Fruit fly (Drosophila melanogaster) whole organism, embryonic: Measurements from ENCODE around the gene CG31805.

ENCODE experiments used
- Antp ChIP-seq: fragments of 200-800 bp; sonication (Bioruptor generic); optimal IDR thresholded peaks from 3 replicates; lab custom pipeline; 2016; ENCODE audit warnings: missing biosample characterization, missing genetic modification characterization
- Atf6 ChIP-seq: fragments of 200-800 bp; sonication (Bioruptor generic); IDR thresholded peaks from 2 replicates; pipeline ENCODE4 v1.3.6; 2022; ENCODE audit warnings: missing biosample characterization, missing genetic modification characterization
- C15 ChIP-seq: fragments of 200-800 bp; sonication (Bioruptor generic); IDR thresholded peaks from 3 replicates; pipeline ENCODE4 v1.3.6; 2022; ENCODE audit warnings: missing biosample characterization, missing genetic modification characterization
- CG10274 ChIP-seq: fragments of 200-800 bp; sonication (Bioruptor generic); optimal IDR thresholded peaks from 3 replicates; lab custom pipeline; 2017; ENCODE audit warnings: missing biosample characterization, mild to moderate bottlenecking, missing genetic modification characterization
- CG10462 ChIP-seq: fragments of 200-800 bp; sonication (Bioruptor generic); optimal IDR thresholded peaks from 2 replicates; lab custom pipeline; 2016; ENCODE audit warnings: missing biosample characterization, missing genetic modification characterization
- CG13775 ChIP-seq: fragments of 200-800 bp; sonication (Bioruptor generic); optimal IDR thresholded peaks from 3 replicates; lab custom pipeline; 2017; ENCODE audit warnings: missing biosample characterization, mild to moderate bottlenecking, missing genetic modification characterization
- CG13894 ChIP-seq: fragments of 200-800 bp; sonication (Bioruptor generic); optimal IDR thresholded peaks from 3 replicates; lab custom pipeline; 2018; ENCODE audit warnings: missing biosample characterization, mild to moderate bottlenecking, missing genetic modification characterization, moderate library complexity
- CG15011 ChIP-seq: fragments of 200-800 bp; sonication (Bioruptor generic); optimal IDR thresholded peaks from 3 replicates; lab custom pipeline; 2018; ENCODE audit warnings: missing biosample characterization, mild to moderate bottlenecking, missing genetic modification characterization
- CG16813 ChIP-seq: fragments of 200-800 bp; sonication (Bioruptor generic); IDR thresholded peaks from 3 replicates; pipeline ENCODE4 v1.3.6; 2022; ENCODE audit warnings: missing biosample characterization, missing genetic modification characterization; ENCODE audit not compliant: partially characterized antibody
- CG1832 ChIP-seq: fragments of 200-800 bp; sonication (Bioruptor generic); optimal IDR thresholded peaks from 2 replicates; lab custom pipeline; 2017; ENCODE audit warnings: missing biosample characterization, mild to moderate bottlenecking, missing genetic modification characterization, inconsistent platforms
- CG3163 ChIP-seq: fragments of 200-800 bp; sonication (Bioruptor generic); optimal IDR thresholded peaks from 3 replicates; lab custom pipeline; 2016; ENCODE audit warnings: missing biosample characterization, missing genetic modification characterization
- CG32772 ChIP-seq: fragments of 200-800 bp; sonication (Bioruptor generic); IDR thresholded peaks from 2 replicates; pipeline ENCODE4 v1.3.6; 2022; ENCODE audit warnings: missing biosample characterization, missing genetic modification characterization
- CG3281 ChIP-seq: fragments of 200-800 bp; sonication (Bioruptor generic); optimal IDR thresholded peaks from 3 replicates; lab custom pipeline; 2017; ENCODE audit warnings: missing biosample characterization, mild to moderate bottlenecking, missing genetic modification characterization
- CG33213 ChIP-seq: fragments of 200-800 bp; sonication (Bioruptor generic); optimal IDR thresholded peaks from 3 replicates; lab custom pipeline; 2016; ENCODE audit warnings: missing biosample characterization, missing genetic modification characterization
- CG33557 ChIP-seq: fragments of 200-800 bp; sonication (Bioruptor generic); optimal IDR thresholded peaks from 2 replicates; lab custom pipeline; 2019; ENCODE audit warnings: missing biosample characterization, mild to moderate bottlenecking, missing genetic modification characterization, moderate library complexity
- CG6689 ChIP-seq: fragments of 200-800 bp; sonication (Bioruptor generic); IDR thresholded peaks from 2 replicates; pipeline ENCODE4 v1.3.6; 2022; ENCODE audit warnings: missing biosample characterization, missing genetic modification characterization
- CG7786 ChIP-seq: fragments of 200-800 bp; sonication (Bioruptor generic); optimal IDR thresholded peaks from 2 replicates; lab custom pipeline; 2016; ENCODE audit warnings: missing biosample characterization, missing genetic modification characterization
- CTCF ChIP-seq: fragments of 200-800 bp; sonication (Bioruptor generic); optimal IDR thresholded peaks from 2 replicates; lab custom pipeline; 2017; ENCODE audit warnings: missing biosample characterization, mild to moderate bottlenecking, missing genetic modification characterization, moderate library complexity
- Camta ChIP-seq: fragments of 200-800 bp; sonication (Bioruptor generic); optimal IDR thresholded peaks from 2 replicates; lab custom pipeline; 2016; ENCODE audit warnings: missing biosample characterization, missing genetic modification characterization
- CkIIα-i1 ChIP-seq: fragments of 200-800 bp; sonication (Bioruptor generic); IDR thresholded peaks from 2 replicates; pipeline ENCODE4 v1.3.6; 2022; ENCODE audit warnings: missing biosample characterization, missing genetic modification characterization
- E2f2 ChIP-seq: fragments of 200-800 bp; sonication (Bioruptor generic); IDR thresholded peaks from 2 replicates; pipeline ENCODE4 v1.3.6; 2022; ENCODE audit warnings: missing biosample characterization, missing genetic modification characterization
- Lpt ChIP-seq: fragments of >200 bp; optimal IDR thresholded peaks from 2 replicates; lab custom pipeline; 2018; ENCODE audit warnings: missing biosample characterization, missing genetic modification characterization
- Med ChIP-seq: fragments of 200-800 bp; sonication (Bioruptor generic); peaks from one replicate; lab custom pipeline; 2016; ENCODE audit warnings: missing biosample characterization, missing genetic modification characterization, mild to moderate bottlenecking, inconsistent platforms, moderate library complexity
- Opbp ChIP-seq: fragments of 200-800 bp; sonication (Bioruptor generic); IDR thresholded peaks from 3 replicates; pipeline ENCODE4 v1.3.6; 2022; ENCODE audit warnings: missing biosample characterization, missing genetic modification characterization; ENCODE audit not compliant: partially characterized antibody
- Rfx ChIP-seq: fragments of 200-800 bp; sonication (Bioruptor generic); IDR thresholded peaks from 2 replicates; pipeline ENCODE4 v1.3.6; 2022; ENCODE audit warnings: missing biosample characterization, missing genetic modification characterization
- Sox100B ChIP-seq: fragments of 200-800 bp; sonication (Bioruptor generic); optimal IDR thresholded peaks from 3 replicates; lab custom pipeline; 2018; ENCODE audit warnings: missing biosample characterization, mild to moderate bottlenecking, missing genetic modification characterization
- Ssrp ChIP-seq: fragments of 200-800 bp; sonication (Bioruptor generic); optimal IDR thresholded peaks from 2 replicates; lab custom pipeline; 2018; ENCODE audit warnings: missing biosample characterization, mild to moderate bottlenecking, missing genetic modification characterization, moderate library complexity
- Usf ChIP-seq: fragments of 200-800 bp; sonication (Bioruptor generic); optimal IDR thresholded peaks from 2 replicates; lab custom pipeline; 2017; ENCODE audit warnings: missing genotype, missing biosample characterization, missing genetic modification characterization
- abd-A ChIP-seq: fragments of 200-800 bp; sonication (Bioruptor generic); optimal IDR thresholded peaks from 3 replicates; lab custom pipeline; 2019; ENCODE audit warnings: missing biosample characterization, mild to moderate bottlenecking, missing genetic modification characterization, moderate library complexity
- bowl ChIP-seq: fragments of 200-800 bp; sonication (Bioruptor generic); IDR thresholded peaks from 2 replicates; pipeline ENCODE4 v1.3.6; 2022; ENCODE audit warnings: missing biosample characterization, missing genetic modification characterization
- chinmo ChIP-seq: fragments of 200-800 bp; sonication (Bioruptor generic); IDR thresholded peaks from 4 replicates; pipeline ENCODE4 v1.3.6; 2022; ENCODE audit warnings: missing biosample characterization, missing genetic modification characterization; ENCODE audit not compliant: partially characterized antibody
- chn ChIP-seq: fragments of 200-800 bp; sonication (Bioruptor generic); optimal IDR thresholded peaks from 2 replicates; lab custom pipeline; 2016; ENCODE audit warnings: missing biosample characterization, missing genetic modification characterization
- emc ChIP-seq: fragments of 200-800 bp; sonication (Bioruptor generic); optimal IDR thresholded peaks from 2 replicates; lab custom pipeline; 2016; ENCODE audit warnings: missing biosample characterization, missing genetic modification characterization
- ftz-f1 ChIP-seq: fragments of 200-800 bp; sonication (Bioruptor generic); optimal IDR thresholded peaks from 2 replicates; lab custom pipeline; 2016; ENCODE audit warnings: missing biosample characterization, missing genetic modification characterization
- gfzf ChIP-seq: fragments of 200-800 bp; sonication (Bioruptor generic); optimal IDR thresholded peaks from 2 replicates; lab custom pipeline; 2016; ENCODE audit warnings: missing biosample characterization, mild to moderate bottlenecking, missing genetic modification characterization, moderate library complexity
- gsb ChIP-seq: fragments of 200-800 bp; sonication (Bioruptor generic); IDR thresholded peaks from 2 replicates; pipeline ENCODE4 v1.3.6; 2022; ENCODE audit warnings: missing biosample characterization, missing genetic modification characterization
- hkb ChIP-seq, 2 experiments: fragments of 200-800 bp in 1 of 2; fragments of >200 bp in 1 of 2; sonication (Bioruptor generic) in 1 of 2; IDR thresholded peaks in 1 of 2; optimal IDR thresholded peaks in 1 of 2; 2 replicates each; pipeline versions ENCODE4 v1.3.6 to Lab custom; 2017 to 2022; ENCODE audit warnings: missing biosample characterization in 1 of 2, missing genetic modification characterization in 1 of 2
- insv ChIP-seq, 2 experiments: fragments of 200-800 bp; sonication (Bioruptor generic); optimal IDR thresholded peaks; 3 replicates each; lab custom pipeline; 2016 to 2018; ENCODE audit warnings: missing biosample characterization in 2 of 2, missing genetic modification characterization in 2 of 2
- inv ChIP-seq: fragments of 200-800 bp; sonication (Bioruptor generic); IDR thresholded peaks from 2 replicates; pipeline ENCODE4 v1.3.6; 2022; ENCODE audit warnings: missing biosample characterization, missing genetic modification characterization; ENCODE audit not compliant: partially characterized antibody
- nerfin-1 ChIP-seq: fragments of 200-800 bp; sonication (Bioruptor generic); optimal IDR thresholded peaks from 3 replicates; lab custom pipeline; 2019; ENCODE audit warnings: missing biosample characterization, mild to moderate bottlenecking, missing genetic modification characterization, moderate library complexity
- p53 ChIP-seq: fragments of 200-800 bp; sonication (Bioruptor generic); optimal IDR thresholded peaks from 2 replicates; lab custom pipeline; 2016; ENCODE audit warnings: missing biosample characterization, missing genetic modification characterization
- peb ChIP-seq: fragments of 200-800 bp; sonication (Bioruptor generic); IDR thresholded peaks from 2 replicates; pipeline ENCODE4 v1.3.6; 2022; ENCODE audit warnings: missing biosample characterization, missing genetic modification characterization
- ranshi ChIP-seq: fragments of 200-800 bp; sonication (Bioruptor generic); IDR thresholded peaks from 2 replicates; pipeline ENCODE4 v1.3.6; 2022; ENCODE audit warnings: missing biosample characterization, missing genetic modification characterization
- ro ChIP-seq: fragments of 200-800 bp; sonication (Bioruptor generic); IDR thresholded peaks from 2 replicates; pipeline ENCODE4 v1.3.6; 2022; ENCODE audit warnings: missing biosample characterization, missing genetic modification characterization
- seq ChIP-seq: fragments of 200-800 bp; sonication (Bioruptor generic); IDR thresholded peaks from 2 replicates; pipeline ENCODE4 v1.3.6; 2022; ENCODE audit warnings: missing biosample characterization, missing genetic modification characterization
- slou ChIP-seq: fragments of 200-800 bp; sonication (Bioruptor generic); optimal IDR thresholded peaks from 3 replicates; lab custom pipeline; 2016; ENCODE audit warnings: missing biosample characterization, missing genetic modification characterization
- sqz ChIP-seq: fragments of 200-800 bp; sonication (Bioruptor generic); optimal IDR thresholded peaks from 3 replicates; lab custom pipeline; 2018; ENCODE audit warnings: missing biosample characterization, mild to moderate bottlenecking, missing genetic modification characterization
- sr ChIP-seq: fragments of 200-800 bp; sonication (Bioruptor generic); IDR thresholded peaks from 3 replicates; pipeline ENCODE4 v1.3.6; 2022; ENCODE audit warnings: missing biosample characterization, missing genetic modification characterization
- tx ChIP-seq: fragments of 200-800 bp; sonication (Bioruptor generic); optimal IDR thresholded peaks from 2 replicates; lab custom pipeline; 2016; ENCODE audit warnings: missing biosample characterization, missing genetic modification characterization
- yki ChIP-seq: fragments of >200 bp; optimal IDR thresholded peaks from 3 replicates; lab custom pipeline; 2018

CG31805 gene

DNA sequence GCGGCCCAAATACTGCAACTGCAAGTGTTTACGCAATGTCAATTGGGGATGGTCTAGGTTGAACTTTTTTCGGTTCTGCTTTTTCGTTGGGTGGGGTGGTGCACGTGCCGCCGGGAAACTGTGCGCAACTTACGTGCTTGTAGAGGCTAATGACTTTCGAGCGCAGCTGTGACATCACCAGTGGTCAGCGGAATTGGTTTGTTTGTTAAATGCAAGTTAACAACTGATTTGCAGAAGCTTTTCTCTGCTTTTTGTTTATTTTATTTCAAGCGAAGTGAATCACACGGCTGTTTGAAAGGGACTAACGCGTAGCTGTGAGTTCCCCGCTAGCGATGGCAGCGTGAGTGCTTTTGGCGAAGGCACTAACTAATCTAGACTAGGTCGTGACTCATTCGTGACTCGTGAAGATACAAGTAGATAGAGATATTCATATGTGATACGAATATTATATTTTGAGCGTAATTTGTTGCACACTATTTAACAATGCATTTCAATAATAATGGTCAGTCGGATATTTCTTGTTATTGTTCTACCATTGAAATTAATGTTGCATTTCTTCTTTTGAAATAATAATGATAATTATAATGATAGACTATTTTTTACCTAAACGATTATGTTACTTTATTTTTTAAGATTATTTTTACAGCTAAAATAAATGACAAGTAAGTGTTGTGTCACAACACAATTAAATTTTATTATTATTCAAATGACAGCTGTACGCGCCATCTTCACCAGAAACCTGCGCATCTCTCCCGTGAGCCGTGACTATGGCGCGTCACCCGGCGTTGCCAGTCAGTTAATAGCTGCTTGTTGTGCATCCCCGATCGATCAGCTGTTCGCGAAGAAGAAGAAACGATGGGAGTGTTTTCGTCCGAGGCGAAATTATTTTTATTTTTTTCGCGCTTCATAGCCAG is 12.4 kb downstream of the CG31805 start, which contains the start of the genes osi and tweek (continued):
- peak; percentile 88 for TF ChIP-seq CG16813 (GFP tag; lab: Robert Waterston, UW)
- no peak for TF ChIP-seq emc (GFP tag; lab: Kevin White, UChicago)
- no peak for TF ChIP-seq CG15011 (GFP tag; lab: Kevin White, UChicago)
- TF ChIP-seq CG3281 (GFP tag; lab: Kevin White, UChicago): no peak
- no peak for TF ChIP-seq yki (lab: Kevin White, UChicago)
- TF ChIP-seq tx (GFP tag; lab: Kevin White, UChicago): peak; percentile 11
- peak; percentile 26 for TF ChIP-seq CG33557
- no peak for TF ChIP-seq sr (GFP tag; lab: Robert Waterston, UW)
- peak; percentile 36 for TF ChIP-seq chn (GFP tag; lab: Kevin White, UChicago)
- TF ChIP-seq E2f2 (GFP tag; lab: Robert Waterston, UW): peak; percentile 15; the same call in 1 of the 2 replicates
- TF ChIP-seq sqz: no peak
- TF ChIP-seq CG6689 (GFP tag; lab: Robert Waterston, UW): no peak
- peak; percentile 14 for TF ChIP-seq CG33213 (GFP tag; lab: Kevin White, UChicago)
- no peak for TF ChIP-seq Antp (GFP tag; lab: Kevin White, UChicago)
- peak; percentile 62 for TF ChIP-seq Camta
- no peak for TF ChIP-seq abd-A
- TF ChIP-seq Ssrp (tag; lab: Kevin White, UChicago): no peak
- no peak for TF ChIP-seq CG32772 (GFP tag; lab: Robert Waterston, UW)
- no peak for TF ChIP-seq CkIIα-i1
- no peak for TF ChIP-seq Sox100B
- TF ChIP-seq CG3163 (GFP tag; lab: Kevin White, UChicago): no peak
- TF ChIP-seq Atf6 (GFP tag; lab: Robert Waterston, UW): no peak
- no peak for TF ChIP-seq hkb (optimal IDR thresholded peaks at IDR 0.05; lab: Kevin White, UChicago)
- TF ChIP-seq hkb (GFP tag; IDR thresholded peaks at IDR 0.05; lab: Robert Waterston, UW): no peak
- no peak for TF ChIP-seq CTCF (GFP tag; lab: Kevin White, UChicago)
- TF ChIP-seq CG1832: no peak
- peak; percentile 88 for TF ChIP-seq chinmo
- no peak for TF ChIP-seq CG10274 (GFP tag; lab: Kevin White, UChicago)
- TF ChIP-seq bowl (GFP tag; lab: Robert Waterston, UW): no peak
- no peak for TF ChIP-seq Lpt (GFP tag; lab: Kevin White, UChicago)
- no peak for TF ChIP-seq C15
- TF ChIP-seq ro (GFP tag; lab: Robert Waterston, UW): no peak
- TF ChIP-seq slou (GFP tag; lab: Kevin White, UChicago): peak; percentile 54
- peak; percentile 21; the same call in 1 of the 2 replicates for TF ChIP-seq ranshi (GFP tag; lab: Robert Waterston, UW)
- no peak for TF ChIP-seq ftz-f1 (GFP tag; lab: Kevin White, UChicago)
- peak; percentile 89 for TF ChIP-seq inv (GFP tag; lab: Robert Waterston, UW)
- TF ChIP-seq gsb: no peak
- TF ChIP-seq nerfin-1 (tag; lab: Kevin White, UChicago): peak; percentile 26
- TF ChIP-seq CG10462 (GFP tag; lab: Kevin White, UChicago): peak; percentile 24
- peak; percentile 74 for TF ChIP-seq gfzf
- TF ChIP-seq Opbp (GFP tag; lab: Robert Waterston, UW): peak; percentile 87
- peak; percentile 29 for TF ChIP-seq CG7786
- peak; percentile 87 for TF ChIP-seq Rfx (GFP tag; lab: Robert Waterston, UW)
- peak; percentile 83 for TF ChIP-seq CG13775
- peak; percentile 26 for TF ChIP-seq Usf (GFP tag; lab: Kevin White, UChicago)
- TF ChIP-seq peb (GFP tag; lab: Robert Waterston, UW): no peak
- peak in 1 of 2 experiments; percentile 9 for TF ChIP-seq insv (GFP tag; optimal IDR thresholded peaks at IDR 0.05; lab: Kevin White, UChicago)
- no peak for TF ChIP-seq seq (GFP tag; lab: Robert Waterston, UW)
- TF ChIP-seq CG13894: no peak
- peak; percentile 82 for TF ChIP-seq Med (GFP tag; lab: Kevin White, UChicago)
- TF ChIP-seq p53 (GFP tag; lab: Kevin White, UChicago): no peak
